Worm (Caenorhabditis elegans) whole organism, early embryonic: Measurements from ENCODE around the gene gcl-1.

Source experiments
- B0310.2 ChIP-seq: sonication (generic microtip); optimal IDR thresholded peaks from 2 replicates; lab custom pipeline; 2016; ENCODE audit warnings: mild to moderate bottlenecking, missing genetic modification characterization, missing compliant biosample characterization
- F13C5.2 ChIP-seq: sonication (generic microtip); optimal IDR thresholded peaks from 2 replicates; lab custom pipeline; 2017; ENCODE audit warnings: mild to moderate bottlenecking, missing genetic modification characterization, inconsistent platforms, missing compliant biosample characterization
- aly-1 ChIP-seq: sonication (generic microtip); optimal IDR thresholded peaks from 2 replicates; lab custom pipeline; 2016; ENCODE audit warnings: missing genetic modification characterization, missing compliant biosample characterization
- ama-1 ChIP-seq: fragments of 150-350 bp; optimal IDR thresholded peaks from 2 replicates; lab custom pipeline; 2014
- ceh-13 ChIP-seq: fragments of 200-800 bp; sonication (Bioruptor generic); optimal IDR thresholded peaks from 2 replicates; lab custom pipeline; 2018; ENCODE audit warnings: mild to moderate bottlenecking, missing genetic modification characterization, missing compliant biosample characterization
- ceh-36 ChIP-seq: sonication (generic microtip); optimal IDR thresholded peaks from 2 replicates; lab custom pipeline; 2016; ENCODE audit warnings: missing genetic modification characterization, inconsistent platforms, missing compliant biosample characterization
- ets-7 ChIP-seq: sonication (generic microtip); optimal IDR thresholded peaks from 2 replicates; lab custom pipeline; 2016; ENCODE audit warnings: missing genotype, missing genetic modification characterization, missing compliant biosample characterization
- flt-1 ChIP-seq: fragments of 200-800 bp; sonication (Bioruptor generic); IDR thresholded peaks from 2 replicates; pipeline ENCODE4 v1.3.6; 2022; ENCODE audit warnings: missing genetic modification characterization, missing compliant biosample characterization
- hmbx-1 ChIP-seq: sonication (generic microtip); optimal IDR thresholded peaks from 2 replicates; lab custom pipeline; 2016; ENCODE audit warnings: mild to moderate bottlenecking, missing genetic modification characterization, missing compliant biosample characterization
- hmg-4 ChIP-seq: fragments of 200-800 bp; sonication (Bioruptor generic); optimal IDR thresholded peaks from 2 replicates; lab custom pipeline; 2018; ENCODE audit warnings: mild to moderate bottlenecking, missing genetic modification characterization, missing compliant biosample characterization
- hnd-1 ChIP-seq: sonication (generic microtip); optimal IDR thresholded peaks from 2 replicates; lab custom pipeline; 2016; ENCODE audit warnings: missing genetic modification characterization, missing compliant biosample characterization
- pes-1 ChIP-seq: fragments of 200-800 bp; sonication (Bioruptor generic); IDR thresholded peaks from 2 replicates; pipeline ENCODE4 v1.3.6; 2022; ENCODE audit warnings: missing genetic modification reagents, missing genetic modification characterization, missing compliant biosample characterization
- scrt-1 ChIP-seq: fragments of 200-800 bp; sonication (Bioruptor generic); IDR thresholded peaks from 2 replicates; pipeline ENCODE4 v1.3.6; 2022; ENCODE audit warnings: missing genetic modification characterization, missing compliant biosample characterization
- sea-1 ChIP-seq: fragments of 200-800 bp; sonication (Bioruptor generic); conservative IDR thresholded peaks from 2 replicates; pipeline ENCODE4 v1.3.6; 2022; ENCODE audit warnings: missing genetic modification characterization, missing compliant biosample characterization
- tbx-11 ChIP-seq: fragments of 200-800 bp; sonication (Bioruptor generic); IDR thresholded peaks from 2 replicates; pipeline ENCODE4 v1.3.6; 2022; ENCODE audit warnings: missing genetic modification characterization, missing compliant biosample characterization
- tbx-37 ChIP-seq: fragments of 200-800 bp; sonication (Bioruptor generic); conservative IDR thresholded peaks from 2 replicates; pipeline ENCODE4 v1.3.6; 2022; ENCODE audit warnings: missing genetic modification reagents, missing genetic modification characterization, missing compliant biosample characterization
- tra-4 ChIP-seq: sonication (generic microtip); optimal IDR thresholded peaks from 2 replicates; lab custom pipeline; 2017; ENCODE audit warnings: missing genetic modification characterization, missing compliant biosample characterization

The gcl-1 gene

DNA sequence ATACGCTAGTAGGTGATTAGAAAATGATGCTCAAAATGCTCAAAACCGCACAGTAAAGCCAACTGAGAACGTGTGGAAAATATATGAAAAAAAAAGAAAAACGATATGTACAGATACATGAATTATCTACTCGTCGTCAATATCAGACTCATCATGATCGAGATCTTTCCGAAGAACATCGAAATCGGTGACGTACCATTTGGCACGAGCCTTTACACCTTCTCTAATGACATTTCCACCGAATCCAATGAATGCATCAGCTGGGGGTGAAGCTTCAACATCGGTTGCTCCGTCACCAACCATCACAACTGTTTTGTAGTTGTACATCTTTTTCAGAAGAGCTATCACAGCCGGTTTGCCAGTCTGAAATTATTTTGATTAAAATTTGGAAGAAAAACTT lies 23.5 kb downstream of the gcl-1 start:
- TF ChIP-seq pes-1 (GFP tag; lab: Robert Waterston, UW) (no peak), hnd-1 (tag; lab: Kevin White, UChicago) (no peak), ceh-36 (tag; lab: Kevin White, UChicago) (no peak), scrt-1 (no peak), hmg-4 (GFP tag; lab: Kevin White, UChicago) (no peak)

DNA sequence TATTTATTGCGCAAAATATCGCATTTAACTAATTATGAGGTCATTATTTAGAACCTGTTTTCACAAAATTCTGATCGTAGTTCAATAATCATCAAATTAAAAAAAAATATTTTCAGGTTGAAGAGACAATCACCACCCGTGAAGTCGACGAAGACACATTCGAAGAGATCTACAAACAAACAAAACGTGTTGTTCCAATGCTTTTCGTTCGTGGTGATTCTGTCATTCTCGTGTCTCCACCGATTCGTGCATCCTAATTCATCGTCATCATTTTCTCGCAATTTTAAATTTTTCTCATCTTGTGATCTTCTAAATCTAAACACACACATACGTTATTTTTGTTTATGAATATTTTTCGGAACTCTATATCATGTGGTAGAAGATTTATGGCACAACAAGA lies 23.9 kb downstream of the gcl-1 start:
- TF ChIP-seq pes-1 (GFP tag; lab: Robert Waterston, UW) = no peak
- TF ChIP-seq hmbx-1 (tag; lab: Kevin White, UChicago) = no peak
- no peak for TF ChIP-seq scrt-1
- no peak for TF ChIP-seq ama-1 (lab: Kevin White, UChicago)
- no peak for TF ChIP-seq sea-1 (GFP tag; lab: Robert Waterston, UW)
- TF ChIP-seq ets-7 (tag; lab: Kevin White, UChicago) = no peak
- TF ChIP-seq B0310.2 (tag; lab: Kevin White, UChicago) = no peak
- no peak for TF ChIP-seq tra-4 (tag; lab: Kevin White, UChicago)
- no peak for TF ChIP-seq hmg-4 (GFP tag; lab: Kevin White, UChicago)
- TF ChIP-seq aly-1 = no peak
- no peak for TF ChIP-seq ceh-36 (tag; lab: Kevin White, UChicago)
- no peak for TF ChIP-seq F13C5.2 (tag; lab: Kevin White, UChicago)
- no peak for TF ChIP-seq tbx-37 (GFP tag; lab: Robert Waterston, UW)
- TF ChIP-seq hnd-1 (tag; lab: Kevin White, UChicago) = no peak
- TF ChIP-seq ceh-13 (GFP tag; lab: Kevin White, UChicago) = no peak
- TF ChIP-seq tbx-11 (GFP tag; lab: Robert Waterston, UW) = no peak
- no peak for TF ChIP-seq flt-1 (GFP tag; lab: Robert Waterston, UW)

ce11 chrIV:13386903-13387302 lies 25.8 kb downstream of the gcl-1 start, which contains the start of gene lsm-3:
Gene lsm-3 (plus strand): TSS chrIV:13387203.
- TF ChIP-seq hmg-4 (GFP tag; lab: Kevin White, UChicago) (no peak), ceh-13 (GFP tag; lab: Kevin White, UChicago) (no peak), aly-1 (no peak), ets-7 (tag; lab: Kevin White, UChicago) (no peak), ama-1 (lab: Kevin White, UChicago) (no peak), ceh-36 (tag; lab: Kevin White, UChicago) (no peak), tbx-37 (GFP tag; lab: Robert Waterston, UW) (no peak), flt-1 (GFP tag; lab: Robert Waterston, UW) (no peak), scrt-1 (no peak), F13C5.2 (tag; lab: Kevin White, UChicago) (no peak), tra-4 (tag; lab: Kevin White, UChicago) (no peak), pes-1 (GFP tag; lab: Robert Waterston, UW) (no peak), sea-1 (GFP tag; lab: Robert Waterston, UW) (no peak), tbx-11 (GFP tag; lab: Robert Waterston, UW) (no peak), hmbx-1 (tag; lab: Kevin White, UChicago) (no peak), hnd-1 (tag; lab: Kevin White, UChicago) (no peak), B0310.2 (tag; lab: Kevin White, UChicago) (no peak)

DNA sequence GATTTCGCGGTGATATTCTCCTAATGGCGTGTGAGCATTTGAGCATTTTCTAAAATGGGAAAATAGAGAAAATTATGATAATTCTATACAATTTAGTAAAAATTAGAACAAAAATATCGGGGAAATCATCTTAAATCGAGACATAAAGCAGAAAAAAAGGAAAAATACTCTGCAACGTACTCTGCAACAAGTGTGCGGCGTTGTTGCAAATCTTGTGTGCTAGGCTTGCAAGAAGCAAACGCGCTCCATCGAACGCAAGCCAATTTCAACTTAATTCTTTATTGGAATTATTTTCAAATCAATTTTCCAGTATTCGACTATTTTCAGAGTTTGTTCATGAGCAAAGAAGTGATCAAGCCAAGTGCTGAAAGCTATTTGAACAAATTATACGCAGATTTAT lies 26.7 kb downstream of the gcl-1 start, which contains the start of the genes Y62E10A.20, Y62E10A.23 and mdt-9:
Y62E10A.20 (minus strand) TSS at position 49 of the 400 bp plus-strand sequence.
Y62E10A.23 (plus strand) TSS at position 282 of the 400 bp plus-strand sequence.
mdt-9 (plus strand) TSS at position 338 of the 400 bp plus-strand sequence.
- peak; percentile 23 for TF ChIP-seq hnd-1 (tag; lab: Kevin White, UChicago)
- peak; percentile 58; the same call in 1 of the 2 replicates for TF ChIP-seq tbx-37 (GFP tag; lab: Robert Waterston, UW)
- no peak for TF ChIP-seq tra-4 (tag; lab: Kevin White, UChicago)
- peak; percentile 61 for TF ChIP-seq flt-1 (GFP tag; lab: Robert Waterston, UW)
- no peak for TF ChIP-seq B0310.2 (tag; lab: Kevin White, UChicago)
- peak; percentile 69 for TF ChIP-seq pes-1 (GFP tag; lab: Robert Waterston, UW)
- peak; percentile 19 for TF ChIP-seq hmg-4 (GFP tag; lab: Kevin White, UChicago)
- TF ChIP-seq hmbx-1 (tag; lab: Kevin White, UChicago) = peak; percentile 48
- TF ChIP-seq sea-1 (GFP tag; lab: Robert Waterston, UW) = peak; percentile 77
- peak; percentile 53 for TF ChIP-seq aly-1
- peak; percentile 26 for TF ChIP-seq ets-7 (tag; lab: Kevin White, UChicago)
- TF ChIP-seq ceh-36 (tag; lab: Kevin White, UChicago) = peak; percentile 65
- TF ChIP-seq tbx-11 (GFP tag; lab: Robert Waterston, UW) = peak; percentile 58; the same call in 1 of the 2 replicates
- TF ChIP-seq ceh-13 (GFP tag; lab: Kevin White, UChicago) = peak; percentile 60
- TF ChIP-seq scrt-1 = peak; percentile 67; the same call in 1 of the 2 replicates
- no peak for TF ChIP-seq ama-1 (lab: Kevin White, UChicago)
- peak; percentile 88 for TF ChIP-seq F13C5.2 (tag; lab: Kevin White, UChicago)

DNA sequence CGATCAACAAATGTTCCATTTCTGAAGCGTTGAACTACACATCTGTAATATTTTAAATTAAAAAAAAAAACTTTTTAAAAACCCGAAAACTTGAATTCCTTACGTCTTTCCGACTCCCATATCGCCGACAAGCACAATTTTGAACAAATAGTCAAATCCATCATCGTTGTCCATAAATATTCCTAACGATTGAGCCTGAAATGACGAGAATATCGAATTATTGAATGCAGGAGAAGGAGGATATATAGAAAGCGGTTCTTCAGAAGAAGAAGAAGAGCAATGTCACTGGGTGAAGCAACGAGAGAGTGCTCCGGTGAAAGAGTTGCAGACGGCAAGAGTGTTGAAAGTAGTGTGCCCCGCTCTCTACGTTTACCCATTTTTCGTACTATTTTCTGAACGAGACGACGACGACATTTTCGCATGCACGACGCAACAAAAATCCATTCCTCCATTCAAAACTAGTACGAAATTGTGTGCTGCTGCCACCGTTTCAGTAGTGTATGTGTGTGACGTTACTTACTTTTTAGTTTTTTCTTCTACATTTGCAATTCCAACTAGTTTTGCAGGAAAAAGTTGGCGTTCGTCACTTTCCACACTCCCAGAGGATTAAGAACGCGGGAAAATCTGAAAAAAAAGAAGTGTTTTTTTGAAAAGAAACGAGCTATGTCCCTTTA lies 28.8 kb downstream of the gcl-1 start, which contains the start of gene rab-19:
rab-19 (minus strand) TSS at position 624 of the 674 bp plus-strand sequence.
- TF ChIP-seq ama-1 (lab: Kevin White, UChicago) (no peak), F13C5.2 (tag; lab: Kevin White, UChicago) (peak; percentile 17), hnd-1 (tag; lab: Kevin White, UChicago) (no peak), hmbx-1 (tag; lab: Kevin White, UChicago) (no peak), tra-4 (tag; lab: Kevin White, UChicago) (no peak), scrt-1 (no peak), hmg-4 (GFP tag; lab: Kevin White, UChicago) (no peak), ceh-36 (tag; lab: Kevin White, UChicago) (no peak)

DNA sequence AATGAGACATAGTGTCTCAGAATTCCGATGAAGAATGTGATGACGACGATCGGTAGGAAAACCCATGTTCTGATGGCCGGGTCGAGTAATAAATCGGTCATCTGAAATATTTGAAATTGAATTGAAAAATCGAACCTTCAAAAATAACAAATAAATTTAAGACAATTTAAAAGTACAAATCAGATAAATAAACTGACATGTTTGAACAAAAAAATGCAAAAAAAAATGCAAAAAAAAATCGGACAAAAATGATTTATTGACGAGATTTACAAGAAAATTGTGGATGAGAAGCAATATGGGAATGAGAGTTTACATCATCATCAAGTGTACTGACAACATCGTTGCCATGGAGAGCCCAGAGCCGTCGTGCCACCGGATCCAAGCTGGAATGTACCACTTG lies 30.9 kb downstream of the gcl-1 start, which contains the start of gene emc-3:
emc-3 (minus strand) TSS at position 101 of the 400 bp plus-strand sequence.
- TF ChIP-seq ceh-13 (GFP tag; lab: Kevin White, UChicago) (no peak), ama-1 (lab: Kevin White, UChicago) (no peak), tbx-37 (GFP tag; lab: Robert Waterston, UW) (no peak), hmbx-1 (tag; lab: Kevin White, UChicago) (no peak), hnd-1 (tag; lab: Kevin White, UChicago) (no peak), tbx-11 (GFP tag; lab: Robert Waterston, UW) (no peak), hmg-4 (GFP tag; lab: Kevin White, UChicago) (no peak)
